Worm (Caenorhabditis elegans): Measurements from ENCODE around the gene srh-265.
A peak's percentile ranks its signal among the peaks of the same experiment; 100 is the strongest.

- TF ChIP-seq sea-2 (GFP tag; IDR thresholded peaks at IDR 0.05) (peak; percentile 71; the same call in 1 of the 2 replicates), somi-1 (GFP tag; optimal IDR thresholded peaks at IDR 0.05) (peak; percentile 91), ets-4 (GFP tag; optimal IDR thresholded peaks at IDR 0.05) (no peak), pha-4 (tag; optimal IDR thresholded peaks at IDR 0.05) (peak; percentile 6), F23B12.7 (tag; optimal IDR thresholded peaks at IDR 0.05; ENCODE audit: insufficient read depth) (peak; percentile 95), ztf-28 (GFP tag; IDR thresholded peaks at IDR 0.05) (peak; percentile 80), let-607 (tag; optimal IDR thresholded peaks at IDR 0.05) (peak; percentile 75 to 81), snpc-4 (GFP tag; optimal IDR thresholded peaks at IDR 0.05) (peak; percentile 82), snpc-4 (tag; optimal IDR thresholded peaks at IDR 0.05) (peak; percentile 80 to 93 (median 88)), ZK185.1 (tag; optimal IDR thresholded peaks at IDR 0.05; ENCODE audit: poor library complexity, severe bottlenecking) (peak; percentile 94), T26A5.8 (tag; optimal IDR thresholded peaks at IDR 0.05) (peak; percentile 90), dpff-1 (tag; optimal IDR thresholded peaks at IDR 0.05) (peak; percentile 54), nhr-80 (tag; optimal IDR thresholded peaks at IDR 0.05) (peak; percentile 80), B0336.3 (GFP tag; IDR thresholded peaks at IDR 0.05) (peak; percentile 94), ceh-58 (GFP tag; IDR thresholded peaks at IDR 0.05) (peak; percentile 89; the same call in 1 of the 2 replicates)
Observed at ce11 chrV:15465032-15465727, 49.1 kb downstream of the srh-265 start, which contains the start of gene pqn-71.
